Worm (Caenorhabditis elegans): ENCODE measurements around the gene byn-1.

DNA sequence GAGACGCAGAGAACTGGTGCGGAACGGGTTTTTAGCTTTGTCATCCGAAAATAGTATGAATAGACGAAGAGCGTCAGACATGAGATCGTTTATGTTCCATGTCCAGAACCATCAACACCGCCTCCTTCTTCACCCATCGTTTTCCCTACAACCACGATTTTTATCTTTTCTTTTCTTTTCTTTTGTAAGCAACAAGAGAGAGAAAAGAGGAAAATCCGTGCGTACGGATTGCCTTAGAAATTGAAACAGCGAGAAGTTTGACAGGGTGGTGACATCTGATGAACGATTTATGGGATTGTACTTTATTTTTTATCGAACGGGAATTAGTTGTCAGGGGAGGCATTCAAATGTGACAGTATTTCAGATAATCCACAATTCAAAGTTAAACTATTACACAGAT is 13.9 kb downstream of the byn-1 start, which contains the start of gene abu-13:
- TF ChIP-seq nhr-11 (tag; optimal IDR thresholded peaks at IDR 0.05), result no peak
- no peak for TF ChIP-seq pqm-1 (tag; optimal IDR thresholded peaks at IDR 0.05)
- TF ChIP-seq pag-3 (tag; optimal IDR thresholded peaks at IDR 0.05; ENCODE audit: borderline replicate concordance), result no peak
- TF ChIP-seq fkh-10 (GFP tag; optimal IDR thresholded peaks at IDR 0.05), result no peak
- TF ChIP-seq ceh-18 (tag; optimal IDR thresholded peaks at IDR 0.05), result no peak
- TF ChIP-seq unc-55 (GFP tag; optimal IDR thresholded peaks at IDR 0.05), result no peak
- no peak for TF ChIP-seq ceh-45 (GFP tag; IDR thresholded peaks at IDR 0.05)
